Worm (Caenorhabditis elegans): ENCODE measurements around the gene dnj-3.

Gene dnj-3

DNA sequence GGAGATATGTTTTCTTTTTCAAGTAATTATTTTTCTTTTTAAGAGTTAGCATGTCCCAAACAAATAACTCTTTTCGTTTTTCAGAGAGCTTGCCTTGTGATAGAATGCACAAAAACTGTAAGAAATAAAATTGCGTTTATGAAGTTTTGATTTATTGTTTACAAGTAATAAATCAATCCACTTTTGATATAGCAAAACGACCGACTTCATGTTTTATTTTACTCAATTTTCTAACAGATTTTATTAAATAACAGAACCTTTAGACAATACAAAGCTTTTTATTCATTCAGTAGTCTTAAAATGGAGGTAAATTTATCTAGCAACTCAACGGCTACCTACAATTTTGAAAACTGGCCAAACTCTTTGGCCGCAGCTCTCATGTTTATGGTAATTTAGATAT is 26.3 kb downstream of the dnj-3 start, which contains the start of gene srx-78:
Gene srx-78, plus strand, starts transcription at position 301 of the 400 bp plus-strand sequence.
- TF ChIP-seq ceh-44 (GFP tag; IDR thresholded peaks at IDR 0.05), result no peak
- no peak for TF ChIP-seq fkh-10 (GFP tag; optimal IDR thresholded peaks at IDR 0.05)
- TF ChIP-seq zfp-2 (tag; optimal IDR thresholded peaks at IDR 0.05), result no peak
- TF ChIP-seq madf-9 (GFP tag; conservative IDR thresholded peaks at IDR 0.05), result no peak
- no peak for TF ChIP-seq ceh-28 (tag; optimal IDR thresholded peaks at IDR 0.05)
- no peak for TF ChIP-seq ceh-82 (tag; optimal IDR thresholded peaks at IDR 0.05)
- TF ChIP-seq spr-1 (tag; optimal IDR thresholded peaks at IDR 0.05), result no peak
- TF ChIP-seq daf-12 (tag; optimal IDR thresholded peaks at IDR 0.05), result no peak
- TF ChIP-seq dmd-8 (GFP tag; IDR thresholded peaks at IDR 0.05), result no peak
- TF ChIP-seq set-16 (GFP tag; IDR thresholded peaks at IDR 0.05), result no peak

ce11 chrV:15099447-15099846 is 31.0 kb downstream of the dnj-3 start, which contains the start of gene C01G10.1:
C01G10.1 (plus strand) TSS chrV:15099747.
- TF ChIP-seq dmd-8 (GFP tag; IDR thresholded peaks at IDR 0.05), result no peak
- no peak for TF ChIP-seq aha-1 (tag)
- no peak for TF ChIP-seq F49E8.2 (tag; optimal IDR thresholded peaks at IDR 0.05; ENCODE audit: borderline replicate concordance)
- no peak for TF ChIP-seq spr-1 (tag; optimal IDR thresholded peaks at IDR 0.05)
- no peak for TF ChIP-seq T26A8.4 (GFP tag; IDR thresholded peaks at IDR 0.05)
- TF ChIP-seq hlh-11 (tag; optimal IDR thresholded peaks at IDR 0.05), result no peak
- TF ChIP-seq php-3 (GFP tag; IDR thresholded peaks at IDR 0.05), result no peak
- TF ChIP-seq zag-1 (tag; optimal IDR thresholded peaks at IDR 0.05), result no peak
- no peak for TF ChIP-seq ama-1 (optimal IDR thresholded peaks at IDR 0.05)
- no peak for TF ChIP-seq ZK546.5 (tag; optimal IDR thresholded peaks at IDR 0.05)
- no peak for TF ChIP-seq nhr-25 (tag; optimal IDR thresholded peaks at IDR 0.05; ENCODE audit: borderline replicate concordance, insufficient read depth)
- TF ChIP-seq snpc-1.2 (GFP tag; IDR thresholded peaks at IDR 0.05), result no peak
- no peak for TF ChIP-seq lim-7 (GFP tag; IDR thresholded peaks at IDR 0.05)
- TF ChIP-seq skn-1 (tag; optimal IDR thresholded peaks at IDR 0.05), result no peak
- no peak for TF ChIP-seq mxl-3 (GFP tag; optimal IDR thresholded peaks at IDR 0.05)
- TF ChIP-seq nhr-77 (tag; optimal IDR thresholded peaks at IDR 0.05), result no peak
- TF ChIP-seq snpc-4 (tag; optimal IDR thresholded peaks at IDR 0.05), result no peak
- no peak for TF ChIP-seq pqm-1 (tag; optimal IDR thresholded peaks at IDR 0.05)
- no peak for TF ChIP-seq vab-7 (GFP tag; IDR thresholded peaks at IDR 0.05)
- no peak for TF ChIP-seq lin-29 (GFP tag; IDR thresholded peaks at IDR 0.05)

ce11 chrV:15105893-15106598 is 37.6 kb downstream of the dnj-3 start, which contains the start of gene C01G10.14:
C01G10.14 (minus strand) TSS chrV:15105943.
- TF ChIP-seq lim-7 (GFP tag; IDR thresholded peaks at IDR 0.05), result peak; percentile 67
- 0 out of 2 replicates have a peak, but pooled peaks have one; percentile 14 for TF ChIP-seq egl-43 (GFP tag; IDR thresholded peaks at IDR 0.05)
- TF ChIP-seq dmd-8 (GFP tag; IDR thresholded peaks at IDR 0.05), result 0 out of 2 replicates have a peak, but pooled peaks have one; percentile 58
- TF ChIP-seq hmg-1.1 (GFP tag; IDR thresholded peaks at IDR 0.05), result peak; percentile 21; the same call in 1 of the 2 replicates
- 0 out of 2 replicates have a peak, but pooled peaks have one; percentile 37 for TF ChIP-seq ceh-44 (GFP tag; IDR thresholded peaks at IDR 0.05)

DNA sequence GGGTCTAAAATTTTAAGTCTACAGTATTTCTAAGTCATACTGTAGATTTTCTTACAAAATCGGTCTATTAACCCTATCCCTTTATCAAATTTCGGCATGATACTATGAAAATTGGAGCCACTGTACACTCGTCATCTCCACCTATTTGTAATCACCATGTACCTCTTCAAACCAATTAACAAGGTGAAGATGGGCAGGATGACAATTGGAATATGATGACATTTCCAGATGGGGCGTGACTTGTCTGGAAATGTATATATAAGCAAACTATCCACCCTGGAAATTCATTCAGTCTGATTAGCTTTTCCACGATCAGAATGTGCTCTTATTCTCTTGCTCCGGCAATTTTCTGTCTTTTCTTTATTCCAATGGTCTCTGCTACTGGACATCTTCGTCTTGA is 40.8 kb downstream of the dnj-3 start, which contains the start of gene Y75B12A.2:
Gene Y75B12A.2, plus strand, starts transcription at position 301 of the 400 bp plus-strand sequence.
- TF ChIP-seq ceh-20 (GFP tag; IDR thresholded peaks at IDR 0.05) (no peak), nhr-28 (tag; optimal IDR thresholded peaks at IDR 0.05) (no peak), saeg-2 (GFP tag; IDR thresholded peaks at IDR 0.05) (no peak)

- no peak for TF ChIP-seq saeg-2 (GFP tag; IDR thresholded peaks at IDR 0.05)
- TF ChIP-seq F44E2.7 (GFP tag; IDR thresholded peaks at IDR 0.05), result no peak
- TF ChIP-seq ama-1 (optimal IDR thresholded peaks at IDR 0.05), result no peak
- TF ChIP-seq F37D6.2 (tag; optimal IDR thresholded peaks at IDR 0.05), result no peak
- TF ChIP-seq lin-15B (tag; optimal IDR thresholded peaks at IDR 0.05), result no peak
- TF ChIP-seq snpc-4 (tag; optimal IDR thresholded peaks at IDR 0.05), result no peak
- TF ChIP-seq fkh-10 (GFP tag; optimal IDR thresholded peaks at IDR 0.05), result no peak
- TF ChIP-seq mxl-3 (GFP tag; optimal IDR thresholded peaks at IDR 0.05), result no peak
- TF ChIP-seq php-3 (GFP tag; IDR thresholded peaks at IDR 0.05), result no peak
- TF ChIP-seq Y5F2A.4 (GFP tag; optimal IDR thresholded peaks at IDR 0.05), result no peak
- no peak for TF ChIP-seq tag-97 (GFP tag; IDR thresholded peaks at IDR 0.05)
- no peak for TF ChIP-seq hif-1 (tag; optimal IDR thresholded peaks at IDR 0.05)
- no peak for TF ChIP-seq nhr-25 (tag; optimal IDR thresholded peaks at IDR 0.05; ENCODE audit: borderline replicate concordance, insufficient read depth)
- no peak for TF ChIP-seq mdl-1 (tag; optimal IDR thresholded peaks at IDR 0.05)
- no peak for TF ChIP-seq nhr-42 (GFP tag; IDR thresholded peaks at IDR 0.05)
- TF ChIP-seq mdt-29 (GFP tag; IDR thresholded peaks at IDR 0.05), result no peak
- no peak for TF ChIP-seq pqm-1 (tag; optimal IDR thresholded peaks at IDR 0.05)
- TF ChIP-seq mxl-2 (GFP tag; conservative IDR thresholded peaks at IDR 0.05), result no peak
Measured at ce11 chrV:15111660-15112059, 43.2 kb downstream of the dnj-3 start, which contains the start of gene T01G5.7. T01G5.7 (plus strand) TSS chrV:15111960.
